Fruit fly (Drosophila melanogaster) whole organism, prepupa: Measurements from ENCODE around the gene CG6071.

ENCODE experiments used
- CG31627 ChIP-seq: fragments of 200-800 bp; sonication (Bioruptor generic); optimal IDR thresholded peaks from 3 replicates; lab custom pipeline; 2016; ENCODE audit warnings: missing biosample characterization, missing genetic modification characterization
- CG32006 ChIP-seq: fragments of 200-800 bp; sonication (Bioruptor generic); optimal IDR thresholded peaks from 3 replicates; lab custom pipeline; 2017; ENCODE audit warnings: missing biosample characterization, mild to moderate bottlenecking, missing genetic modification characterization
- CG6792 ChIP-seq: fragments of 200-800 bp; sonication (Bioruptor generic); optimal IDR thresholded peaks from 3 replicates; lab custom pipeline; 2016; ENCODE audit warnings: missing biosample characterization, missing genetic modification characterization
- CG8119 ChIP-seq: fragments of 200-800 bp; sonication (Bioruptor generic); IDR thresholded peaks from 3 replicates; pipeline ENCODE4 v1.3.6; 2022; ENCODE audit warnings: missing biosample characterization, missing genetic modification characterization
- Hr39 ChIP-seq: fragments of 200-800 bp; sonication (Bioruptor generic); optimal IDR thresholded peaks from 2 replicates; lab custom pipeline; 2016; ENCODE audit warnings: missing biosample characterization, missing genetic modification characterization
- Sox14 ChIP-seq: fragments of 200-800 bp; sonication (Bioruptor generic); optimal IDR thresholded peaks from 3 replicates; lab custom pipeline; 2016; ENCODE audit warnings: missing biosample characterization, missing genetic modification characterization
- dsx ChIP-seq: fragments of 200-800 bp; optimal IDR thresholded peaks from 3 replicates; lab custom pipeline; 2019; ENCODE audit warnings: missing biosample characterization, mild to moderate bottlenecking, missing genetic modification characterization, moderate library complexity; ENCODE audit not compliant: poor library complexity, severe bottlenecking

- TF ChIP-seq Sox14 (no peak), CG31627 (GFP tag; lab: Kevin White, UChicago) (no peak), CG32006 (peak; percentile 56), Hr39 (GFP tag; lab: Kevin White, UChicago) (no peak), dsx (GFP tag; lab: Kevin White, UChicago) (peak; percentile 44), CG8119 (GFP tag; lab: Robert Waterston, UW) (peak; percentile 82), CG6792 (GFP tag; lab: Kevin White, UChicago) (no peak)
Observed at dm6 chr3L:11593778-11594177, 52.1 kb downstream of the CG6071 start.
